Worm (Caenorhabditis elegans) whole organism, L4 larva: Measurements from ENCODE around the gene srbc-39.

Source experiments
- D1046.2 ChIP-seq: fragments of 200-800 bp; sonication (Bioruptor generic); IDR thresholded peaks from 2 replicates; pipeline ENCODE4 v1.3.6; 2022; ENCODE audit warnings: missing genetic modification characterization, missing compliant biosample characterization
- F10B5.3 ChIP-seq: sonication (generic microtip); optimal IDR thresholded peaks from 2 replicates; lab custom pipeline; 2016; ENCODE audit warnings: mild to moderate bottlenecking, missing genetic modification characterization, missing compliant biosample characterization
- F37D6.2 ChIP-seq: sonication (generic microtip); optimal IDR thresholded peaks from 2 replicates; lab custom pipeline; 2016; ENCODE audit warnings: mild to moderate bottlenecking, missing genetic modification characterization, missing compliant biosample characterization
- F44E2.7 ChIP-seq: fragments of 200-800 bp; sonication (Bioruptor generic); IDR thresholded peaks from 2 replicates; pipeline ENCODE4 v2.1.2; 2022; ENCODE audit warnings: missing genetic modification characterization, missing compliant biosample characterization
- R02D3.7 ChIP-seq: fragments of 150-350 bp; sonication (generic microtip); optimal IDR thresholded peaks from 3 replicates; lab custom pipeline; 2014; ENCODE audit warnings: missing biosample characterization, missing genetic modification characterization
- T26A8.4 ChIP-seq: fragments of 200-800 bp; sonication (Bioruptor generic); IDR thresholded peaks from 2 replicates; pipeline ENCODE4 v1.3.6; 2022; ENCODE audit warnings: missing genetic modification characterization, missing compliant biosample characterization
- Y75B8A.6 ChIP-seq: fragments of 200-800 bp; sonication (Bioruptor generic); IDR thresholded peaks from 2 replicates; pipeline ENCODE4 v1.3.6; 2022; ENCODE audit warnings: missing genetic modification reagents, missing genetic modification characterization, missing compliant biosample characterization
- ZK337.2 ChIP-seq: fragments of 200-800 bp; sonication (Bioruptor generic); IDR thresholded peaks from 2 replicates; pipeline ENCODE4 v1.3.6; 2022; ENCODE audit warnings: missing genetic modification reagents, missing genetic modification characterization, missing compliant biosample characterization
- aha-1 ChIP-seq: fragments of 150-350 bp; peaks from one replicate; lab custom pipeline; 2014; ENCODE audit warnings: missing biosample characterization, missing genetic modification characterization
- aly-2 ChIP-seq: sonication (generic microtip); optimal IDR thresholded peaks from 2 replicates; lab custom pipeline; 2018; ENCODE audit warnings: missing biosample characterization, missing genetic modification characterization
- ama-1 ChIP-seq: fragments of 150-350 bp; optimal IDR thresholded peaks from 2 replicates; lab custom pipeline; 2014; ENCODE audit warnings: inconsistent platforms, mixed read lengths
- ceh-20 ChIP-seq: fragments of 200-800 bp; sonication (Bioruptor generic); IDR thresholded peaks from 2 replicates; pipeline ENCODE4 v1.3.6; 2022; ENCODE audit warnings: missing genetic modification reagents, missing genetic modification characterization, missing compliant biosample characterization
- ceh-28 ChIP-seq: fragments of 150-350 bp; optimal IDR thresholded peaks from 2 replicates; lab custom pipeline; 2014; ENCODE audit warnings: missing biosample characterization, missing genetic modification reagents, missing genetic modification characterization
- ceh-62 ChIP-seq: sonication (generic microtip); optimal IDR thresholded peaks from 2 replicates; lab custom pipeline; 2017; ENCODE audit warnings: missing biosample characterization, missing genetic modification characterization
- ceh-82 ChIP-seq: sonication (generic microtip); optimal IDR thresholded peaks from 2 replicates; lab custom pipeline; 2017; ENCODE audit warnings: missing biosample characterization, missing genetic modification characterization
- ces-1 ChIP-seq: fragments of 150-350 bp; sonication (generic microtip); optimal IDR thresholded peaks from 4 replicates; lab custom pipeline; 2014; ENCODE audit warnings: missing biosample characterization, missing genetic modification reagents, missing genetic modification characterization
- cey-2 ChIP-seq: sonication (generic microtip); optimal IDR thresholded peaks from 3 replicates; lab custom pipeline; 2017; ENCODE audit warnings: missing genetic modification characterization, mild to moderate bottlenecking, missing compliant biosample characterization, antibody characterized with exemption, borderline replicate concordance; ENCODE audit not compliant: insufficient read depth
- daf-16 ChIP-seq, 3 experiments: sonication (generic microtip); optimal IDR thresholded peaks; 2 replicates each; lab custom pipeline; 2016 to 2017; ENCODE audit warnings: missing genetic modification characterization in 3 of 3, missing genetic modification reagents in 3 of 3, mild to moderate bottlenecking in 2 of 3, missing compliant biosample characterization in 2 of 3, missing biosample characterization in 1 of 3, moderate library complexity in 1 of 3
- dmd-8 ChIP-seq: fragments of 200-800 bp; sonication (Bioruptor generic); IDR thresholded peaks from 2 replicates; pipeline ENCODE4 v1.3.6; 2022; ENCODE audit warnings: missing genetic modification characterization, missing compliant biosample characterization
- dmd-9 ChIP-seq: fragments of 200-800 bp; sonication (Bioruptor generic); IDR thresholded peaks from 2 replicates; pipeline ENCODE4 v1.3.6; 2022; ENCODE audit warnings: missing genetic modification reagents, missing genetic modification characterization, missing compliant biosample characterization
- dpl-1 ChIP-seq: fragments of 150-350 bp; optimal IDR thresholded peaks from 2 replicates; lab custom pipeline; 2014; ENCODE audit warnings: missing biosample characterization, missing genetic modification reagents, missing genetic modification characterization
- dve-1 ChIP-seq: sonication (generic microtip); optimal IDR thresholded peaks from 2 replicates; lab custom pipeline; 2017; ENCODE audit warnings: antibody characterized with exemption, mild to moderate bottlenecking, missing genetic modification characterization, missing compliant biosample characterization; ENCODE audit not compliant: insufficient read depth
- fkh-10 ChIP-seq: fragments of 150-350 bp; optimal IDR thresholded peaks from 2 replicates; lab custom pipeline; 2014; ENCODE audit warnings: missing biosample characterization, missing genetic modification reagents, missing genetic modification characterization
- hlh-30 ChIP-seq: sonication (generic microtip); optimal IDR thresholded peaks from 2 replicates; lab custom pipeline; 2017; ENCODE audit warnings: antibody characterized with exemption, mild to moderate bottlenecking, missing genetic modification characterization, missing compliant biosample characterization; ENCODE audit not compliant: insufficient read depth
- lin-1 ChIP-seq: fragments of 200-800 bp; sonication (Bioruptor generic); IDR thresholded peaks from 2 replicates; pipeline ENCODE4 v1.3.6; 2022; ENCODE audit warnings: missing genetic modification reagents, missing genetic modification characterization, missing compliant biosample characterization
- lin-13 ChIP-seq: fragments of 150-350 bp; optimal IDR thresholded peaks from 2 replicates; lab custom pipeline; 2014; ENCODE audit warnings: missing biosample characterization, missing genetic modification reagents, missing genetic modification characterization
- lin-29 ChIP-seq: fragments of 200-800 bp; sonication (Bioruptor generic); IDR thresholded peaks from 2 replicates; pipeline ENCODE4 v1.3.6; 2022; ENCODE audit warnings: missing genetic modification reagents, missing genetic modification characterization, missing compliant biosample characterization
- lin-38 ChIP-seq: fragments of 200-800 bp; sonication (Bioruptor generic); IDR thresholded peaks from 2 replicates; pipeline ENCODE4 v1.3.6; 2022; ENCODE audit warnings: missing genetic modification reagents, missing genetic modification characterization, missing compliant biosample characterization
- lsy-2 ChIP-seq, 2 experiments: fragments of 150-350 bp in 1 of 2; sonication (generic microtip) in 1 of 2; optimal IDR thresholded peaks; 2 replicates each; lab custom pipeline; 2014 to 2017; ENCODE audit warnings: missing biosample characterization in 2 of 2, missing genetic modification characterization in 2 of 2
- madf-5 ChIP-seq, 2 experiments: fragments of 200-800 bp; sonication (Bioruptor generic); IDR thresholded peaks; 2 replicates each; pipeline ENCODE4 v1.3.6; 2022; ENCODE audit warnings: missing compliant biosample characterization in 2 of 2, missing genetic modification characterization in 2 of 2
- mep-1 ChIP-seq: fragments of 150-350 bp; sonication (generic microtip); optimal IDR thresholded peaks from 3 replicates; lab custom pipeline; 2014; ENCODE audit warnings: missing biosample characterization, missing genetic modification characterization
- mes-2 ChIP-seq: sonication (generic microtip); optimal IDR thresholded peaks from 2 replicates; lab custom pipeline; 2016; ENCODE audit warnings: missing genotype, mild to moderate bottlenecking, missing genetic modification characterization, missing compliant biosample characterization; ENCODE audit not compliant: poor library complexity, severe bottlenecking
- mxl-2 ChIP-seq: fragments of 200-800 bp; sonication (Bioruptor generic); conservative IDR thresholded peaks from 2 replicates; pipeline ENCODE4 v1.3.6; 2022; ENCODE audit warnings: missing genetic modification reagents, missing genetic modification characterization, missing compliant biosample characterization
- nhr-10 ChIP-seq: fragments of 150-350 bp; optimal IDR thresholded peaks from 2 replicates; lab custom pipeline; 2014; ENCODE audit warnings: missing biosample characterization, missing genetic modification characterization
- nhr-102 ChIP-seq: sonication (generic microtip); optimal IDR thresholded peaks from 2 replicates; lab custom pipeline; 2016; ENCODE audit warnings: mild to moderate bottlenecking, missing genetic modification characterization, moderate library complexity, missing compliant biosample characterization
- nhr-11 ChIP-seq: fragments of 150-350 bp; optimal IDR thresholded peaks from 2 replicates; lab custom pipeline; 2014; ENCODE audit warnings: missing biosample characterization, missing genetic modification characterization
- nhr-25 ChIP-seq: sonication (generic microtip); optimal IDR thresholded peaks from 2 replicates; lab custom pipeline; 2017; ENCODE audit warnings: missing genetic modification characterization, mild to moderate bottlenecking, missing compliant biosample characterization, antibody characterized with exemption, moderate library complexity, borderline replicate concordance; ENCODE audit not compliant: insufficient read depth
- nhr-28 ChIP-seq: fragments of 150-350 bp; optimal IDR thresholded peaks from 2 replicates; lab custom pipeline; 2014; ENCODE audit warnings: missing biosample characterization, missing genetic modification characterization
- nhr-41 ChIP-seq: fragments of 200-800 bp; sonication (Bioruptor generic); IDR thresholded peaks from 2 replicates; pipeline ENCODE4 v1.3.6; 2022; ENCODE audit warnings: missing genetic modification reagents, missing genetic modification characterization, missing compliant biosample characterization
- nhr-42 ChIP-seq: fragments of 200-800 bp; sonication (Bioruptor generic); IDR thresholded peaks from 2 replicates; pipeline ENCODE4 v1.3.6; 2022; ENCODE audit warnings: missing genetic modification characterization, missing compliant biosample characterization
- nhr-48 ChIP-seq: sonication (generic microtip); optimal IDR thresholded peaks from 2 replicates; lab custom pipeline; 2016; ENCODE audit warnings: mild to moderate bottlenecking, missing genetic modification characterization, missing compliant biosample characterization
- nhr-6 ChIP-seq: fragments of 150-350 bp; optimal IDR thresholded peaks from 2 replicates; lab custom pipeline; 2014; ENCODE audit warnings: missing biosample characterization, missing genetic modification characterization
- nhr-76 ChIP-seq: fragments of 150-350 bp; optimal IDR thresholded peaks from 2 replicates; lab custom pipeline; 2014; ENCODE audit warnings: missing biosample characterization, missing genetic modification characterization
- snpc-1.2 ChIP-seq: fragments of 200-800 bp; sonication (Bioruptor generic); IDR thresholded peaks from 2 replicates; pipeline ENCODE4 v1.3.6; 2022; ENCODE audit warnings: missing genetic modification reagents, missing genetic modification characterization, missing compliant biosample characterization
- tag-97 ChIP-seq: fragments of 200-800 bp; sonication (Bioruptor generic); IDR thresholded peaks from 2 replicates; pipeline ENCODE4 v1.3.6; 2022; ENCODE audit warnings: missing genetic modification characterization, missing compliant biosample characterization
- unc-62 ChIP-seq, 3 experiments: fragments of 150-350 bp in 1 of 3; sonication (generic microtip); optimal IDR thresholded peaks in 2 of 3; peaks in 1 of 3; 1 replicate in 1 of 3; 2 replicates in 2 of 3; lab custom pipeline; 2014 to 2017; ENCODE audit warnings: missing biosample characterization in 3 of 3, missing genetic modification characterization in 3 of 3, missing genetic modification reagents in 3 of 3, missing genotype in 1 of 3
- vab-7 ChIP-seq: fragments of 200-800 bp; sonication (Bioruptor generic); IDR thresholded peaks from 2 replicates; pipeline ENCODE4 v1.3.6; 2022; ENCODE audit warnings: missing genetic modification reagents, missing genetic modification characterization, missing compliant biosample characterization
- zip-11 ChIP-seq: fragments of 200-800 bp; sonication (Bioruptor generic); IDR thresholded peaks from 2 replicates; pipeline ENCODE4 v1.3.6; 2022; ENCODE audit warnings: missing genetic modification characterization, missing compliant biosample characterization
- ztf-7 ChIP-seq: fragments of 150-350 bp; optimal IDR thresholded peaks from 2 replicates; lab custom pipeline; 2014; ENCODE audit warnings: missing biosample characterization, missing genetic modification characterization

The srbc-39 gene

ce11 chrV:728822-729493 is 20.1 kb downstream of the srbc-39 start (continued):
- TF ChIP-seq daf-16 (GFP tag; optimal IDR thresholded peaks at IDR 0.05; lab: Kevin White, UChicago) (peak in 1 of 2 experiments; percentile 62), daf-16 (tag; optimal IDR thresholded peaks at IDR 0.05; lab: Kevin White, UChicago) (peak; percentile 56), nhr-10 (peak; percentile 89), mes-2 (tag; lab: Kevin White, UChicago) (no peak), nhr-76 (tag; lab: Kevin White, UChicago) (no peak), mxl-2 (GFP tag; lab: Robert Waterston, UW) (no peak), dmd-9 (0 out of 2 replicates have a peak, but pooled peaks have one; percentile 16), cey-2 (tag; lab: Kevin White, UChicago) (no peak), ztf-7 (no peak), Y75B8A.6 (GFP tag; lab: Robert Waterston, UW) (0 out of 2 replicates have a peak, but pooled peaks have one; percentile 10), snpc-1.2 (GFP tag; lab: Robert Waterston, UW) (no peak), unc-62 (GFP tag; optimal IDR thresholded peaks at IDR 0.05 in 1 of 2; lab: Kevin White, UChicago) (no peak), unc-62 (tag; optimal IDR thresholded peaks at IDR 0.05; lab: Kevin White, UChicago) (no peak), aha-1 (tag; lab: Kevin White, UChicago) (peak; percentile 98), D1046.2 (no peak), hlh-30 (tag; lab: Kevin White, UChicago) (peak; percentile 91), lin-1 (GFP tag; lab: Robert Waterston, UW) (no peak), dmd-8 (GFP tag; lab: Robert Waterston, UW) (no peak), ceh-82 (tag; lab: Kevin White, UChicago) (no peak), T26A8.4 (GFP tag; lab: Robert Waterston, UW) (peak; percentile 39; the same call in 1 of the 2 replicates), mep-1 (tag; lab: Kevin White, UChicago) (peak; percentile 61), zip-11 (GFP tag; lab: Robert Waterston, UW) (no peak), R02D3.7 (tag; lab: Kevin White, UChicago) (no peak), nhr-28 (peak; percentile 68), nhr-42 (GFP tag; lab: Robert Waterston, UW) (no peak), lin-38 (peak; percentile 13; the same call in 1 of the 2 replicates), vab-7 (GFP tag; lab: Robert Waterston, UW) (no peak), F44E2.7 (GFP tag; lab: Robert Waterston, UW) (no peak), ceh-28 (tag; lab: Kevin White, UChicago) (no peak), nhr-102 (tag; lab: Kevin White, UChicago) (peak; percentile 18), F37D6.2 (tag; lab: Kevin White, UChicago) (no peak), lin-29 (GFP tag; lab: Robert Waterston, UW) (no peak), F10B5.3 (tag; lab: Kevin White, UChicago) (no peak), tag-97 (no peak), nhr-25 (tag; lab: Kevin White, UChicago) (no peak), aly-2 (no peak), ceh-62 (tag; lab: Kevin White, UChicago) (no peak), nhr-11 (tag; lab: Kevin White, UChicago) (peak; percentile 69), fkh-10 (GFP tag; lab: Kevin White, UChicago) (no peak), dpl-1 (no peak), nhr-41 (no peak), madf-5 (GFP tag; IDR thresholded peaks at IDR 0.05; lab: Robert Waterston, UW) (no peak), ZK337.2 (GFP tag; lab: Robert Waterston, UW) (no peak), ces-1 (GFP tag; lab: Kevin White, UChicago) (no peak), nhr-6 (tag; lab: Kevin White, UChicago) (no peak), dve-1 (tag; lab: Kevin White, UChicago) (peak; percentile 96), nhr-48 (tag; lab: Kevin White, UChicago) (peak; percentile 64), lsy-2 (tag; optimal IDR thresholded peaks at IDR 0.05; lab: Kevin White, UChicago) (peak in 1 of 2 experiments; percentile 69), lin-13 (GFP tag; lab: Kevin White, UChicago) (no peak), ceh-20 (GFP tag; lab: Robert Waterston, UW) (no peak; the same call in 1 of the 2 replicates), ama-1 (lab: Kevin White, UChicago) (no peak)
